Fruit fly (Drosophila melanogaster): ENCODE data around the gene Cpr66D.

The Cpr66D gene

dm6 chr3L:8600752-8601433 lies 39.3 kb upstream of the Cpr66D start, which contains the start of the genes Nelf-E and RpL14 (continued):
- peak; percentile 60 for TF ChIP-seq amos (GFP tag; IDR thresholded peaks at IDR 0.05; ENCODE audit: partially characterized antibody)
- TF ChIP-seq H15 (GFP tag; IDR thresholded peaks at IDR 0.05): peak; percentile 94
- TF ChIP-seq tin (GFP tag; optimal IDR thresholded peaks at IDR 0.05): peak; percentile 91
- peak; percentile 89 for TF ChIP-seq salm (tag; optimal IDR thresholded peaks at IDR 0.05)
- TF ChIP-seq CG32532 (GFP tag; IDR thresholded peaks at IDR 0.05): peak; percentile 94
- peak; percentile 94 for TF ChIP-seq CG15011 (GFP tag; optimal IDR thresholded peaks at IDR 0.05)
- peak; percentile 98 for TF ChIP-seq CG11398 (GFP tag; optimal IDR thresholded peaks at IDR 0.05)
- TF ChIP-seq CG31365 (tag; optimal IDR thresholded peaks at IDR 0.05): peak; percentile 92
- peak; percentile 98 for TF ChIP-seq CHES-1-like (GFP tag; optimal IDR thresholded peaks at IDR 0.05)
- peak; percentile 94 for TF ChIP-seq sug (tag; optimal IDR thresholded peaks at IDR 0.05)
- TF ChIP-seq ato (GFP tag; IDR thresholded peaks at IDR 0.05; ENCODE audit: partially characterized antibody): 0 out of 2 replicates have a peak, but pooled peaks have one; percentile 14
- peak in 1 of 3 experiments; percentile 92 for TF ChIP-seq Stat92E (GFP tag; optimal IDR thresholded peaks at IDR 0.05)
- TF ChIP-seq Ssrp (tag; optimal IDR thresholded peaks at IDR 0.05): peak; percentile 69
- TF ChIP-seq Dp (GFP tag; optimal IDR thresholded peaks at IDR 0.05): peak; percentile 64
- TF ChIP-seq CG18262 (tag; optimal IDR thresholded peaks at IDR 0.05): peak; percentile 84
- peak; percentile 91 for TF ChIP-seq CG7372 (GFP tag; IDR thresholded peaks at IDR 0.05)
- TF ChIP-seq CG1024 (GFP tag; IDR thresholded peaks at IDR 0.05): peak; percentile 93
- no peak for TF ChIP-seq sc (optimal IDR thresholded peaks at IDR 0.05)
- TF ChIP-seq sc (GFP tag; optimal IDR thresholded peaks at IDR 0.05): peak; percentile 88
- TF ChIP-seq CG31224 (GFP tag; IDR thresholded peaks at IDR 0.05): peak; percentile 86
- peak; percentile 87 for TF ChIP-seq CG8359 (GFP tag; optimal IDR thresholded peaks at IDR 0.05; ENCODE audit: borderline replicate concordance)
- TF ChIP-seq lola (GFP tag; optimal IDR thresholded peaks at IDR 0.05): peak in 1 of 3 experiments; percentile 72
- peak; percentile 58; the same call in 1 of the 2 replicates for TF ChIP-seq ro (GFP tag; IDR thresholded peaks at IDR 0.05)
- TF ChIP-seq CG33557 (GFP tag; optimal IDR thresholded peaks at IDR 0.05): peak; percentile 89
- peak; percentile 77 for TF ChIP-seq exex (tag; optimal IDR thresholded peaks at IDR 0.05)
- peak; percentile 99 for TF ChIP-seq CG6765 (GFP tag; optimal IDR thresholded peaks at IDR 0.05)
- peak; percentile 91 for TF ChIP-seq lilli (GFP tag; optimal IDR thresholded peaks at IDR 0.05)
- peak; percentile 90 for TF ChIP-seq Fer2 (tag; optimal IDR thresholded peaks at IDR 0.05)
- TF ChIP-seq Med (GFP tag): peak; percentile 100
- TF ChIP-seq CG14860 (GFP tag; IDR thresholded peaks at IDR 0.05; ENCODE audit: partially characterized antibody): 0 out of 3 replicates have a peak, but pooled peaks have one; percentile 20
- peak; percentile 90 for TF ChIP-seq CG10366 (GFP tag; IDR thresholded peaks at IDR 0.05)
- peak; percentile 52 for TF ChIP-seq wor (GFP tag; IDR thresholded peaks at IDR 0.05)
- peak; percentile 92 for TF ChIP-seq dysf (GFP tag; IDR thresholded peaks at IDR 0.05)
- TF ChIP-seq HLHmδ (GFP tag; optimal IDR thresholded peaks at IDR 0.05): peak; percentile 98
- TF ChIP-seq CG8924 (tag; optimal IDR thresholded peaks at IDR 0.05): peak; percentile 91
- peak; percentile 97 for TF ChIP-seq CG1233 (GFP tag; optimal IDR thresholded peaks at IDR 0.05)
- TF ChIP-seq en (GFP tag; optimal IDR thresholded peaks at IDR 0.05): peak; percentile 90
- TF ChIP-seq Lpt (GFP tag; optimal IDR thresholded peaks at IDR 0.05): no peak
- peak; percentile 97 for TF ChIP-seq CG16779 (GFP tag; IDR thresholded peaks at IDR 0.05)
- peak; percentile 94 for TF ChIP-seq slp2 (GFP tag; optimal IDR thresholded peaks at IDR 0.05)
- peak; percentile 96 for TF ChIP-seq zfh1 (GFP tag; IDR thresholded peaks at IDR 0.05)
- TF ChIP-seq kah (GFP tag; optimal IDR thresholded peaks at IDR 0.05): peak; percentile 92
- peak; percentile 87 for TF ChIP-seq CG18476 (GFP tag; optimal IDR thresholded peaks at IDR 0.05)
- TF ChIP-seq onecut (GFP tag; IDR thresholded peaks at IDR 0.05): peak; percentile 95
- TF ChIP-seq Nf-YB (GFP tag; optimal IDR thresholded peaks at IDR 0.05): peak; percentile 84
- no peak for TF ChIP-seq CG13123 (GFP tag; optimal IDR thresholded peaks at IDR 0.05)
- TF ChIP-seq Sry-δ (GFP tag; optimal IDR thresholded peaks at IDR 0.05): peak; percentile 82
- TF ChIP-seq CG4820 (GFP tag; optimal IDR thresholded peaks at IDR 0.05): peak; percentile 87
- no peak for TF ChIP-seq zen2 (GFP tag; IDR thresholded peaks at IDR 0.05; ENCODE audit: partially characterized antibody)
